Fruit fly (Drosophila melanogaster) whole organism, embryonic: ENCODE data around the gene CG7728.

Experiments used
- Adf1 ChIP-seq: fragments of 200-800 bp; sonication (Bioruptor generic); IDR thresholded peaks from 2 replicates; pipeline ENCODE4 v1.3.6; 2022; ENCODE audit warnings: missing biosample characterization, missing genetic modification characterization
- B-H2 ChIP-seq: fragments of 200-800 bp; sonication (Bioruptor generic); optimal IDR thresholded peaks from 2 replicates; lab custom pipeline; 2018; ENCODE audit warnings: missing biosample characterization, mild to moderate bottlenecking, missing genetic modification characterization
- CG10209 ChIP-seq: fragments of 200-800 bp; sonication (Bioruptor generic); optimal IDR thresholded peaks from 3 replicates; lab custom pipeline; 2017; ENCODE audit warnings: missing biosample characterization, mild to moderate bottlenecking, missing genetic modification characterization, missing genetic modification reagents
- CG10543 ChIP-seq: fragments of 200-800 bp; sonication (Bioruptor generic); optimal IDR thresholded peaks from 3 replicates; lab custom pipeline; 2017; ENCODE audit warnings: missing biosample characterization, mild to moderate bottlenecking, missing genetic modification characterization, moderate library complexity
- CG11247 ChIP-seq: fragments of 200-800 bp; sonication (Bioruptor generic); IDR thresholded peaks from 2 replicates; pipeline ENCODE4 v1.3.6; 2022; ENCODE audit warnings: missing biosample characterization, missing genetic modification characterization
- CG11456 ChIP-seq: fragments of 200-800 bp; sonication (Bioruptor generic); IDR thresholded peaks from 3 replicates; pipeline ENCODE4 v1.3.6; 2022; ENCODE audit warnings: missing biosample characterization, missing genetic modification characterization
- CG12071 ChIP-seq: fragments of 200-800 bp; sonication (Bioruptor generic); optimal IDR thresholded peaks from 3 replicates; lab custom pipeline; 2018; ENCODE audit warnings: missing biosample characterization, mild to moderate bottlenecking, missing genetic modification characterization
- CG12219 ChIP-seq: fragments of 200-800 bp; sonication (Bioruptor generic); optimal IDR thresholded peaks from 3 replicates; lab custom pipeline; 2018; ENCODE audit warnings: missing biosample characterization, mild to moderate bottlenecking, missing genetic modification characterization
- CG12391 ChIP-seq: fragments of 200-800 bp; sonication (Bioruptor generic); optimal IDR thresholded peaks from 3 replicates; lab custom pipeline; 2018; ENCODE audit warnings: missing biosample characterization, mild to moderate bottlenecking, missing genetic modification characterization, moderate library complexity
- CG14860 ChIP-seq: fragments of 200-800 bp; sonication (Bioruptor generic); IDR thresholded peaks from 3 replicates; pipeline ENCODE4 v1.3.6; 2022; ENCODE audit warnings: missing biosample characterization, missing genetic modification characterization; ENCODE audit not compliant: partially characterized antibody
- CG15601 ChIP-seq: fragments of 200-800 bp; sonication (Bioruptor generic); optimal IDR thresholded peaks from 3 replicates; lab custom pipeline; 2019; ENCODE audit warnings: missing biosample characterization, mild to moderate bottlenecking, missing genetic modification characterization, moderate library complexity
- CG17328 ChIP-seq: fragments of 200-800 bp; sonication (Bioruptor generic); IDR thresholded peaks from 2 replicates; pipeline ENCODE4 v1.3.6; 2022; ENCODE audit warnings: missing biosample characterization, missing genetic modification characterization
- CG2120 ChIP-seq: fragments of 200-800 bp; sonication (Bioruptor generic); optimal IDR thresholded peaks from 3 replicates; lab custom pipeline; 2016; ENCODE audit warnings: missing biosample characterization, missing genetic modification characterization
- CG2199 ChIP-seq: fragments of 200-800 bp; sonication (Bioruptor generic); IDR thresholded peaks from 3 replicates; pipeline ENCODE4 v1.3.6; 2022; ENCODE audit warnings: missing biosample characterization, missing genetic modification characterization
- CG2889 ChIP-seq: fragments of 200-800 bp; sonication (Bioruptor generic); IDR thresholded peaks from 3 replicates; pipeline ENCODE4 v1.3.6; 2022; ENCODE audit warnings: missing biosample characterization, missing genetic modification characterization
- CG30431 ChIP-seq: fragments of 200-800 bp; sonication (Bioruptor generic); optimal IDR thresholded peaks from 2 replicates; lab custom pipeline; 2017; ENCODE audit warnings: missing biosample characterization, missing genetic modification characterization
- CG31365 ChIP-seq: fragments of 200-800 bp; sonication (Bioruptor generic); optimal IDR thresholded peaks from 2 replicates; lab custom pipeline; 2018; ENCODE audit warnings: missing biosample characterization, mild to moderate bottlenecking, missing genetic modification characterization
- CG32532 ChIP-seq: fragments of 200-800 bp; sonication (Bioruptor generic); IDR thresholded peaks from 2 replicates; pipeline ENCODE4 v1.3.6; 2022; ENCODE audit warnings: missing biosample characterization, missing genetic modification characterization
- CG34422 ChIP-seq: fragments of 200-800 bp; sonication (Bioruptor generic); IDR thresholded peaks from 3 replicates; pipeline ENCODE4 v1.3.6; 2022; ENCODE audit warnings: missing biosample characterization, missing genetic modification characterization
- CG6813 ChIP-seq: fragments of 200-800 bp; sonication (Bioruptor generic); optimal IDR thresholded peaks from 2 replicates; lab custom pipeline; 2017; ENCODE audit warnings: missing biosample characterization, missing genetic modification characterization, mild to moderate bottlenecking, moderate library complexity, missing genetic modification reagents
- CG9609 ChIP-seq: fragments of 200-800 bp; sonication (Bioruptor generic); optimal IDR thresholded peaks from 3 replicates; lab custom pipeline; 2016; ENCODE audit warnings: missing biosample characterization, missing genetic modification characterization
- Hr39 ChIP-seq: fragments of >200 bp; optimal IDR thresholded peaks from 2 replicates; lab custom pipeline; 2017
- Hsf ChIP-seq: fragments of 200-800 bp; sonication (Bioruptor generic); optimal IDR thresholded peaks from 3 replicates; lab custom pipeline; 2016; ENCODE audit warnings: missing biosample characterization, missing genetic modification characterization
- Jarid2 ChIP-seq: fragments of 200-800 bp; sonication (Bioruptor generic); optimal IDR thresholded peaks from 3 replicates; lab custom pipeline; 2017; ENCODE audit warnings: mild to moderate bottlenecking, missing biosample characterization, missing genetic modification reagents, missing genetic modification characterization
- Lpt ChIP-seq: fragments of >200 bp; optimal IDR thresholded peaks from 2 replicates; lab custom pipeline; 2018; ENCODE audit warnings: missing biosample characterization, missing genetic modification characterization
- MTF-1 ChIP-seq: fragments of 200-800 bp; sonication (Bioruptor generic); optimal IDR thresholded peaks from 2 replicates; lab custom pipeline; 2018; ENCODE audit warnings: missing biosample characterization, mild to moderate bottlenecking, missing genetic modification characterization, borderline replicate concordance
- Mes4 ChIP-seq: fragments of 200-800 bp; sonication (Bioruptor generic); optimal IDR thresholded peaks from 2 replicates; lab custom pipeline; 2016; ENCODE audit warnings: missing biosample characterization, missing genetic modification characterization
- NFAT ChIP-seq: fragments of 200-800 bp; sonication (Bioruptor generic); IDR thresholded peaks from 2 replicates; pipeline ENCODE4 v1.3.6; 2022; ENCODE audit warnings: missing biosample characterization, missing genetic modification characterization
- Nf-YA ChIP-seq: fragments of 200-800 bp; sonication (Bioruptor generic); IDR thresholded peaks from 2 replicates; pipeline ENCODE4 v1.3.6; 2022; ENCODE audit warnings: missing biosample characterization, missing genetic modification characterization
- caup ChIP-seq: fragments of 200-800 bp; sonication (Bioruptor generic); optimal IDR thresholded peaks from 3 replicates; lab custom pipeline; 2017; ENCODE audit warnings: missing biosample characterization, mild to moderate bottlenecking, missing genetic modification characterization, moderate library complexity; ENCODE audit not compliant: severe bottlenecking
- dysf ChIP-seq: fragments of 200-800 bp; sonication (Bioruptor generic); IDR thresholded peaks from 3 replicates; pipeline ENCODE4 v1.3.6; 2022; ENCODE audit warnings: missing biosample characterization, missing genetic modification characterization
- exex ChIP-seq: fragments of 200-800 bp; sonication (Bioruptor generic); optimal IDR thresholded peaks from 4 replicates; lab custom pipeline; 2018; ENCODE audit warnings: missing biosample characterization, mild to moderate bottlenecking, missing genetic modification characterization, moderate library complexity
- gce ChIP-seq: fragments of 200-800 bp; sonication (Bioruptor generic); IDR thresholded peaks from 3 replicates; pipeline ENCODE4 v1.3.6; 2022; ENCODE audit warnings: missing biosample characterization, missing genetic modification characterization
- gcm ChIP-seq: fragments of 200-800 bp; sonication (Bioruptor generic); optimal IDR thresholded peaks from 2 replicates; lab custom pipeline; 2019; ENCODE audit warnings: missing biosample characterization, mild to moderate bottlenecking, missing genetic modification characterization, moderate library complexity
- hb ChIP-seq: fragments of 200-800 bp; sonication (Bioruptor generic); IDR thresholded peaks from 3 replicates; pipeline ENCODE4 v1.3.6; 2022; ENCODE audit warnings: missing biosample characterization, missing genetic modification characterization; ENCODE audit not compliant: partially characterized antibody
- lab ChIP-seq: fragments of 200-800 bp; sonication (Bioruptor generic); optimal IDR thresholded peaks from 3 replicates; lab custom pipeline; 2017; ENCODE audit warnings: missing biosample characterization, missing genetic modification characterization, mild to moderate bottlenecking, moderate library complexity, missing genetic modification reagents
- mirr ChIP-seq: fragments of 200-800 bp; sonication (Bioruptor generic); optimal IDR thresholded peaks from 3 replicates; lab custom pipeline; 2018; ENCODE audit warnings: missing biosample characterization, mild to moderate bottlenecking, missing genetic modification characterization
- nmo ChIP-seq: fragments of 200-800 bp; sonication (Bioruptor generic); optimal IDR thresholded peaks from 2 replicates; lab custom pipeline; 2018; ENCODE audit warnings: missing biosample characterization, mild to moderate bottlenecking, missing genetic modification characterization, moderate library complexity
- odd ChIP-seq: fragments of 200-800 bp; sonication (Bioruptor generic); optimal IDR thresholded peaks from 2 replicates; lab custom pipeline; 2017; ENCODE audit warnings: missing biosample characterization, mild to moderate bottlenecking, missing genetic modification characterization
- pum ChIP-seq: fragments of 200-800 bp; sonication (Bioruptor generic); optimal IDR thresholded peaks from 2 replicates; lab custom pipeline; 2016; ENCODE audit warnings: missing biosample characterization, missing genetic modification characterization
- schlank ChIP-seq: fragments of 200-800 bp; sonication (Bioruptor generic); optimal IDR thresholded peaks from 2 replicates; lab custom pipeline; 2018; ENCODE audit warnings: missing biosample characterization, mild to moderate bottlenecking, missing genetic modification characterization
- sens ChIP-seq: fragments of 200-800 bp; sonication (Bioruptor generic); peaks from one replicate; lab custom pipeline; 2016; ENCODE audit warnings: missing biosample characterization, missing genetic modification characterization
- slp2 ChIP-seq: fragments of 200-800 bp; sonication (Bioruptor generic); optimal IDR thresholded peaks from 2 replicates; lab custom pipeline; 2016; ENCODE audit warnings: missing biosample characterization, missing genetic modification characterization
- sna ChIP-seq: fragments of 200-800 bp; sonication (Bioruptor generic); IDR thresholded peaks from 2 replicates; pipeline ENCODE4 v1.3.6; 2022; ENCODE audit warnings: missing biosample characterization, missing genetic modification characterization; ENCODE audit not compliant: partially characterized antibody
- sob ChIP-seq: fragments of 200-800 bp; sonication (Bioruptor generic); IDR thresholded peaks from 2 replicates; pipeline ENCODE4 v1.3.6; 2022; ENCODE audit warnings: missing biosample characterization, missing genetic modification characterization
- stc ChIP-seq: fragments of 200-800 bp; sonication (Bioruptor generic); IDR thresholded peaks from 2 replicates; pipeline ENCODE4 v1.3.6; 2022; ENCODE audit warnings: missing biosample characterization, missing genetic modification characterization
- sug ChIP-seq: fragments of 200-800 bp; optimal IDR thresholded peaks from 2 replicates; lab custom pipeline; 2019; ENCODE audit warnings: missing biosample characterization, mild to moderate bottlenecking, missing genetic modification characterization, moderate library complexity
- wdn ChIP-seq: fragments of 200-800 bp; sonication (Bioruptor generic); IDR thresholded peaks from 2 replicates; pipeline ENCODE4 v1.3.6; 2022; ENCODE audit warnings: missing biosample characterization, missing genetic modification characterization
- z ChIP-seq: fragments of 200-800 bp; sonication (Bioruptor generic); IDR thresholded peaks from 3 replicates; pipeline ENCODE4 v1.3.6; 2022; ENCODE audit warnings: missing biosample characterization, missing genetic modification characterization
- zen2 ChIP-seq: fragments of 200-800 bp; sonication (Bioruptor generic); IDR thresholded peaks from 3 replicates; pipeline ENCODE4 v1.3.6; 2022; ENCODE audit warnings: missing biosample characterization, missing genetic modification characterization; ENCODE audit not compliant: partially characterized antibody

CG7728 gene

dm6 chr3L:16969652-16970109, 46.7 kb upstream of the CG7728 start, which contains the start of gene Exn (continued):
- peak; percentile 66 for TF ChIP-seq sug (tag; lab: Kevin White, UChicago)
- TF ChIP-seq gcm (GFP tag; lab: Kevin White, UChicago) = peak; percentile 38
- TF ChIP-seq CG11247 = no peak
- TF ChIP-seq zen2 = 0 out of 3 replicates have a peak, but pooled peaks have one; percentile 60
- TF ChIP-seq wdn (GFP tag; lab: Robert Waterston, UW) = 0 out of 2 replicates have a peak, but pooled peaks have one; percentile 10
- TF ChIP-seq Hsf (GFP tag; lab: Kevin White, UChicago) = no peak
- peak; percentile 54 for TF ChIP-seq exex (tag; lab: Kevin White, UChicago)
- TF ChIP-seq z = 0 out of 3 replicates have a peak, but pooled peaks have one; percentile 31
- no peak for TF ChIP-seq CG12391
- TF ChIP-seq odd = peak; percentile 34
- TF ChIP-seq CG32532 = peak; percentile 76; the same call in 1 of the 2 replicates
- 0 out of 3 replicates have a peak, but pooled peaks have one; percentile 22 for TF ChIP-seq dysf (GFP tag; lab: Robert Waterston, UW)
- TF ChIP-seq CG2120 (GFP tag; lab: Kevin White, UChicago) = peak; percentile 12
- TF ChIP-seq nmo (GFP tag; lab: Kevin White, UChicago) = no peak
- TF ChIP-seq CG2199 (GFP tag; lab: Robert Waterston, UW) = peak; percentile 56; the same call in 1 of the 3 replicates
- TF ChIP-seq pum = no peak
- TF ChIP-seq CG10543 (GFP tag; lab: Kevin White, UChicago) = peak; percentile 85
- no peak for TF ChIP-seq CG30431 (GFP tag; lab: Kevin White, UChicago)
- peak; percentile 57 for TF ChIP-seq mirr (GFP tag; lab: Kevin White, UChicago)
- peak; percentile 50 for TF ChIP-seq sob
- TF ChIP-seq CG34422 = peak; percentile 48; the same call in 1 of the 3 replicates
- peak; percentile 11 for TF ChIP-seq CG6813 (GFP tag; lab: Kevin White, UChicago)
- TF ChIP-seq Nf-YA (GFP tag; lab: Robert Waterston, UW) = 0 out of 2 replicates have a peak, but pooled peaks have one; percentile 23
- peak; percentile 70 for TF ChIP-seq Jarid2
- TF ChIP-seq Adf1 (GFP tag; lab: Robert Waterston, UW) = peak; percentile 62; the same call in 1 of the 2 replicates
- no peak for TF ChIP-seq Lpt (GFP tag; lab: Kevin White, UChicago)
- 0 out of 2 replicates have a peak, but pooled peaks have one; percentile 29 for TF ChIP-seq NFAT (GFP tag; lab: Robert Waterston, UW)
- peak; percentile 28 for TF ChIP-seq MTF-1 (GFP tag; lab: Kevin White, UChicago)
- peak; percentile 45; the same call in 1 of the 3 replicates for TF ChIP-seq gce
- peak; percentile 59 for TF ChIP-seq caup (GFP tag; lab: Kevin White, UChicago)
- peak; percentile 37 for TF ChIP-seq CG12219
- TF ChIP-seq schlank = peak; percentile 52
- no peak for TF ChIP-seq CG31365
- TF ChIP-seq CG14860 (GFP tag; lab: Robert Waterston, UW) = no peak
- peak; percentile 12 for TF ChIP-seq Mes4 (GFP tag; lab: Kevin White, UChicago)
- no peak for TF ChIP-seq CG10209
- TF ChIP-seq CG2889 (GFP tag; lab: Robert Waterston, UW) = no peak
- TF ChIP-seq CG17328 (GFP tag; lab: Robert Waterston, UW) = peak; percentile 23; the same call in 1 of the 2 replicates
- peak; percentile 78 for TF ChIP-seq lab (GFP tag; lab: Kevin White, UChicago)
- TF ChIP-seq CG12071 (GFP tag; lab: Kevin White, UChicago) = peak; percentile 22
- TF ChIP-seq sna = no peak
- TF ChIP-seq Hr39 = no peak
- TF ChIP-seq slp2 (GFP tag; lab: Kevin White, UChicago) = no peak
- TF ChIP-seq CG15601 (tag; lab: Kevin White, UChicago) = peak; percentile 82
- TF ChIP-seq CG9609 (GFP tag; lab: Kevin White, UChicago) = no peak
- TF ChIP-seq sens (GFP tag; lab: Kevin White, UChicago) = peak; percentile 66
- no peak for TF ChIP-seq CG11456 (GFP tag; lab: Robert Waterston, UW)
- TF ChIP-seq B-H2 (GFP tag; lab: Kevin White, UChicago) = peak; percentile 34
- peak; percentile 55; the same call in 1 of the 2 replicates for TF ChIP-seq stc
- TF ChIP-seq hb = no peak
